Worm (Caenorhabditis elegans): ENCODE measurements around the gene F42C5.9.

- TF ChIP-seq ceh-83 (GFP tag; optimal IDR thresholded peaks at IDR 0.05) = no peak
- TF ChIP-seq ztf-11 (tag; optimal IDR thresholded peaks at IDR 0.05) = no peak
- TF ChIP-seq unc-62 (GFP tag; optimal IDR thresholded peaks at IDR 0.05) = no peak
- peak; percentile 33 for TF ChIP-seq lin-13 (tag; optimal IDR thresholded peaks at IDR 0.05)
- TF ChIP-seq nhr-76 (tag; optimal IDR thresholded peaks at IDR 0.05) = no peak
Observed at ce11 chrIV:7313962-7314361, 2.9 kb downstream of the F42C5.9 start.

Measured in whole organism, mixed stage, embryonic.